Fruit fly (Drosophila melanogaster) whole organism, embryonic: ENCODE data around the gene Drgx.

Source experiments
- Adf1 ChIP-seq: fragments of 200-800 bp; sonication (Bioruptor generic); IDR thresholded peaks from 2 replicates; pipeline ENCODE4 v1.3.6; 2022; ENCODE audit warnings: missing biosample characterization, missing genetic modification characterization
- Bgb ChIP-seq: fragments of 200-800 bp; sonication (Bioruptor generic); IDR thresholded peaks from 2 replicates; pipeline ENCODE4 v1.3.6; 2022; ENCODE audit warnings: missing biosample characterization, missing genetic modification characterization; ENCODE audit not compliant: partially characterized antibody
- CG10321 ChIP-seq: fragments of 200-800 bp; sonication (Bioruptor generic); IDR thresholded peaks from 2 replicates; pipeline ENCODE4 v1.3.6; 2022; ENCODE audit warnings: missing biosample characterization, missing genetic modification characterization
- CG13287 ChIP-seq: fragments of 200-800 bp; sonication (Bioruptor generic); IDR thresholded peaks from 2 replicates; pipeline ENCODE4 v1.3.6; 2022; ENCODE audit warnings: missing biosample characterization, missing genetic modification characterization; ENCODE audit not compliant: partially characterized antibody
- CG13775 ChIP-seq: fragments of 200-800 bp; sonication (Bioruptor generic); optimal IDR thresholded peaks from 3 replicates; lab custom pipeline; 2017; ENCODE audit warnings: missing biosample characterization, mild to moderate bottlenecking, missing genetic modification characterization
- CG15479 ChIP-seq: fragments of 200-800 bp; sonication (Bioruptor generic); optimal IDR thresholded peaks from 3 replicates; lab custom pipeline; 2019; ENCODE audit warnings: missing biosample characterization, mild to moderate bottlenecking, missing genetic modification characterization, moderate library complexity
- CG16813 ChIP-seq: fragments of 200-800 bp; sonication (Bioruptor generic); IDR thresholded peaks from 3 replicates; pipeline ENCODE4 v1.3.6; 2022; ENCODE audit warnings: missing biosample characterization, missing genetic modification characterization; ENCODE audit not compliant: partially characterized antibody
- CG1832 ChIP-seq: fragments of 200-800 bp; sonication (Bioruptor generic); optimal IDR thresholded peaks from 2 replicates; lab custom pipeline; 2017; ENCODE audit warnings: missing biosample characterization, mild to moderate bottlenecking, missing genetic modification characterization, inconsistent platforms
- CG18619 ChIP-seq: fragments of 200-800 bp; sonication (Bioruptor generic); optimal IDR thresholded peaks from 3 replicates; lab custom pipeline; 2017; ENCODE audit warnings: missing biosample characterization, mild to moderate bottlenecking, missing genetic modification characterization
- CG30431 ChIP-seq: fragments of 200-800 bp; sonication (Bioruptor generic); optimal IDR thresholded peaks from 2 replicates; lab custom pipeline; 2017; ENCODE audit warnings: missing biosample characterization, missing genetic modification characterization
- CG32767 ChIP-seq: fragments of 200-800 bp; sonication (Bioruptor generic); IDR thresholded peaks from 2 replicates; pipeline ENCODE4 v1.3.6; 2022; ENCODE audit warnings: missing biosample characterization, missing genetic modification characterization
- CG34224 ChIP-seq: fragments of 200-800 bp; sonication (Bioruptor generic); IDR thresholded peaks from 3 replicates; pipeline ENCODE4 v1.3.6; 2022; ENCODE audit warnings: missing biosample characterization, missing genetic modification characterization; ENCODE audit not compliant: partially characterized antibody
- CG6791 ChIP-seq: fragments of 200-800 bp; sonication (Bioruptor generic); IDR thresholded peaks from 3 replicates; pipeline ENCODE4 v1.3.6; 2022; ENCODE audit warnings: missing biosample characterization, missing genetic modification characterization; ENCODE audit not compliant: partially characterized antibody
- CG6854 ChIP-seq: fragments of 200-800 bp; sonication (Bioruptor generic); optimal IDR thresholded peaks from 3 replicates; lab custom pipeline; 2017; ENCODE audit warnings: missing biosample characterization, mild to moderate bottlenecking, missing genetic modification characterization
- CG8478 ChIP-seq: fragments of >200 bp; optimal IDR thresholded peaks from 2 replicates; lab custom pipeline; 2018
- CTCF ChIP-seq: fragments of 200-800 bp; sonication (Bioruptor generic); optimal IDR thresholded peaks from 2 replicates; lab custom pipeline; 2017; ENCODE audit warnings: missing biosample characterization, mild to moderate bottlenecking, missing genetic modification characterization, moderate library complexity
- CoRest ChIP-seq: fragments of 200-800 bp; sonication (Bioruptor generic); optimal IDR thresholded peaks from 3 replicates; lab custom pipeline; 2018; ENCODE audit warnings: missing biosample characterization, mild to moderate bottlenecking, missing genetic modification characterization, moderate library complexity
- Dll ChIP-seq: fragments of 200-800 bp; sonication (Bioruptor generic); IDR thresholded peaks from 4 replicates; pipeline ENCODE4 v1.3.6; 2022; ENCODE audit warnings: missing biosample characterization, missing genetic modification characterization; ENCODE audit not compliant: partially characterized antibody
- H15 ChIP-seq: fragments of 200-800 bp; sonication (Bioruptor generic); IDR thresholded peaks from 3 replicates; pipeline ENCODE4 v1.3.6; 2022; ENCODE audit warnings: missing biosample characterization, missing genetic modification characterization
- Jarid2 ChIP-seq: fragments of 200-800 bp; sonication (Bioruptor generic); optimal IDR thresholded peaks from 3 replicates; lab custom pipeline; 2017; ENCODE audit warnings: mild to moderate bottlenecking, missing biosample characterization, missing genetic modification reagents, missing genetic modification characterization
- Nf-YA ChIP-seq: fragments of 200-800 bp; sonication (Bioruptor generic); IDR thresholded peaks from 2 replicates; pipeline ENCODE4 v1.3.6; 2022; ENCODE audit warnings: missing biosample characterization, missing genetic modification characterization
- Nf-YB ChIP-seq: fragments of 200-800 bp; sonication (Bioruptor generic); optimal IDR thresholded peaks from 3 replicates; lab custom pipeline; 2019; ENCODE audit warnings: missing biosample characterization, mild to moderate bottlenecking, missing genetic modification characterization, moderate library complexity
- Nf-YC ChIP-seq: fragments of 200-800 bp; optimal IDR thresholded peaks from 3 replicates; lab custom pipeline; 2019; ENCODE audit warnings: missing biosample characterization, mild to moderate bottlenecking, missing genetic modification characterization, moderate library complexity
- Oaz ChIP-seq: fragments of 200-800 bp; sonication (Bioruptor generic); IDR thresholded peaks from 2 replicates; pipeline ENCODE4 v1.3.6; 2022; ENCODE audit warnings: missing biosample characterization, missing genetic modification characterization
- Spps ChIP-seq: fragments of 200-800 bp; sonication (Bioruptor generic); optimal IDR thresholded peaks from 2 replicates; lab custom pipeline; 2018; ENCODE audit warnings: missing biosample characterization, mild to moderate bottlenecking, missing genetic modification characterization
- Sry-β ChIP-seq: fragments of 200-800 bp; sonication (Bioruptor generic); optimal IDR thresholded peaks from 2 replicates; lab custom pipeline; 2018; ENCODE audit warnings: missing biosample characterization, mild to moderate bottlenecking, missing genetic modification characterization, moderate library complexity
- Trl ChIP-seq, 3 experiments: fragments of >200 bp in 2 of 3; fragments of 200-800 bp in 1 of 3; sonication (Bioruptor generic) in 1 of 3; optimal IDR thresholded peaks; 2 replicates in 1 of 3; 3 replicates in 2 of 3; lab custom pipeline; 2016 to 2017; ENCODE audit warnings: missing biosample characterization in 1 of 3, missing genetic modification characterization in 1 of 3
- Xbp1 ChIP-seq: fragments of 200-800 bp; sonication (Bioruptor generic); optimal IDR thresholded peaks from 3 replicates; lab custom pipeline; 2016; ENCODE audit warnings: missing biosample characterization, mild to moderate bottlenecking, missing genetic modification characterization
- ato ChIP-seq: fragments of 200-800 bp; sonication (Bioruptor generic); IDR thresholded peaks from 2 replicates; pipeline ENCODE4 v1.3.6; 2022; ENCODE audit warnings: missing biosample characterization, missing genetic modification characterization; ENCODE audit not compliant: partially characterized antibody
- cg ChIP-seq: fragments of 200-800 bp; sonication (Bioruptor generic); optimal IDR thresholded peaks from 3 replicates; lab custom pipeline; 2019; ENCODE audit warnings: missing biosample characterization, mild to moderate bottlenecking, missing genetic modification characterization, moderate library complexity
- chinmo ChIP-seq: fragments of 200-800 bp; sonication (Bioruptor generic); IDR thresholded peaks from 4 replicates; pipeline ENCODE4 v1.3.6; 2022; ENCODE audit warnings: missing biosample characterization, missing genetic modification characterization; ENCODE audit not compliant: partially characterized antibody
- chm ChIP-seq: fragments of 200-800 bp; sonication (Bioruptor generic); IDR thresholded peaks from 2 replicates; pipeline ENCODE4 v1.3.6; 2022; ENCODE audit warnings: missing biosample characterization, missing genetic modification characterization
- crol ChIP-seq: fragments of 200-800 bp; sonication (Bioruptor generic); IDR thresholded peaks from 2 replicates; pipeline ENCODE4 v1.3.6; 2022; ENCODE audit warnings: missing biosample characterization, missing genetic modification characterization
- ewg ChIP-seq: fragments of 200-800 bp; sonication (Bioruptor generic); optimal IDR thresholded peaks from 3 replicates; lab custom pipeline; 2017; ENCODE audit warnings: mild to moderate bottlenecking, missing biosample characterization, missing genetic modification reagents, missing genetic modification characterization
- insv ChIP-seq, 2 experiments: fragments of 200-800 bp; sonication (Bioruptor generic); optimal IDR thresholded peaks; 3 replicates each; lab custom pipeline; 2016 to 2018; ENCODE audit warnings: missing biosample characterization in 2 of 2, missing genetic modification characterization in 2 of 2
- nerfin-1 ChIP-seq: fragments of 200-800 bp; sonication (Bioruptor generic); optimal IDR thresholded peaks from 3 replicates; lab custom pipeline; 2019; ENCODE audit warnings: missing biosample characterization, mild to moderate bottlenecking, missing genetic modification characterization, moderate library complexity
- nerfin-2 ChIP-seq: fragments of 200-800 bp; sonication (Bioruptor generic); IDR thresholded peaks from 2 replicates; pipeline ENCODE4 v1.3.6; 2022; ENCODE audit warnings: missing biosample characterization, missing genetic modification characterization; ENCODE audit not compliant: partially characterized antibody
- nmo ChIP-seq: fragments of 200-800 bp; sonication (Bioruptor generic); optimal IDR thresholded peaks from 2 replicates; lab custom pipeline; 2018; ENCODE audit warnings: missing biosample characterization, mild to moderate bottlenecking, missing genetic modification characterization, moderate library complexity
- phol ChIP-seq: fragments of 200-800 bp; sonication (Bioruptor generic); optimal IDR thresholded peaks from 3 replicates; lab custom pipeline; 2018; ENCODE audit warnings: missing biosample characterization, mild to moderate bottlenecking, missing genetic modification characterization, moderate library complexity
- pros ChIP-seq: fragments of 200-800 bp; sonication (Bioruptor generic); optimal IDR thresholded peaks from 3 replicates; lab custom pipeline; 2019; ENCODE audit warnings: missing biosample characterization, mild to moderate bottlenecking, missing genetic modification characterization, moderate library complexity
- seq ChIP-seq: fragments of 200-800 bp; sonication (Bioruptor generic); IDR thresholded peaks from 2 replicates; pipeline ENCODE4 v1.3.6; 2022; ENCODE audit warnings: missing biosample characterization, missing genetic modification characterization
- unc-4 ChIP-seq: fragments of 200-800 bp; sonication (Bioruptor generic); IDR thresholded peaks from 2 replicates; pipeline ENCODE4 v1.3.6; 2022; ENCODE audit warnings: missing biosample characterization, missing genetic modification characterization; ENCODE audit not compliant: partially characterized antibody
- wdn ChIP-seq: fragments of 200-800 bp; sonication (Bioruptor generic); IDR thresholded peaks from 2 replicates; pipeline ENCODE4 v1.3.6; 2022; ENCODE audit warnings: missing biosample characterization, missing genetic modification characterization
- zen ChIP-seq: fragments of 200-800 bp; sonication (Bioruptor generic); optimal IDR thresholded peaks from 3 replicates; lab custom pipeline; 2018; ENCODE audit warnings: missing biosample characterization, mild to moderate bottlenecking, missing genetic modification characterization, moderate library complexity
- zfh1 ChIP-seq: fragments of 200-800 bp; sonication (Bioruptor generic); IDR thresholded peaks from 3 replicates; pipeline ENCODE4 v1.3.6; 2022; ENCODE audit warnings: missing biosample characterization, missing genetic modification characterization

The Drgx gene

dm6 chr2L:3662307-3662795 is at the start of gene Drgx:
Gene Drgx (plus strand): TSS chr2L:3662745.
- TF ChIP-seq Nf-YA (GFP tag; lab: Robert Waterston, UW) = peak; percentile 92
- TF ChIP-seq CTCF (GFP tag; lab: Kevin White, UChicago) = peak; percentile 14
- TF ChIP-seq seq (GFP tag; lab: Robert Waterston, UW) = peak; percentile 82
- TF ChIP-seq CG18619 (GFP tag; lab: Kevin White, UChicago) = no peak
- 0 out of 4 replicates have a peak, but pooled peaks have one; percentile 20 for TF ChIP-seq Dll (GFP tag; lab: Robert Waterston, UW)
- peak; percentile 13; the same call in 1 of the 2 replicates for TF ChIP-seq Bgb (GFP tag; lab: Robert Waterston, UW)
- no peak for TF ChIP-seq Sry-β (GFP tag; lab: Kevin White, UChicago)
- TF ChIP-seq H15 (GFP tag; lab: Robert Waterston, UW) = no peak
- TF ChIP-seq CG8478 = peak; percentile 87
- peak; percentile 6 for TF ChIP-seq CoRest
- TF ChIP-seq CG10321 (GFP tag; lab: Robert Waterston, UW) = peak; percentile 93
- peak; percentile 11 for TF ChIP-seq cg (GFP tag; lab: Kevin White, UChicago)
- peak; percentile 96 for TF ChIP-seq Adf1 (GFP tag; lab: Robert Waterston, UW)
- peak; percentile 59 for TF ChIP-seq Jarid2 (GFP tag; lab: Kevin White, UChicago)
- no peak for TF ChIP-seq Spps (tag; lab: Kevin White, UChicago)
- 0 out of 2 replicates have a peak, but pooled peaks have one; percentile 12 for TF ChIP-seq ato (GFP tag; lab: Robert Waterston, UW)
- TF ChIP-seq chm (GFP tag; lab: Robert Waterston, UW) = 0 out of 2 replicates have a peak, but pooled peaks have one; percentile 37
- 0 out of 2 replicates have a peak, but pooled peaks have one; percentile 14 for TF ChIP-seq unc-4 (GFP tag; lab: Robert Waterston, UW)
- no peak for TF ChIP-seq CG13775 (GFP tag; lab: Kevin White, UChicago)
- peak; percentile 94 for TF ChIP-seq crol (GFP tag; lab: Robert Waterston, UW)
- 0 out of 3 replicates have a peak, but pooled peaks have one; percentile 40 for TF ChIP-seq zfh1
- TF ChIP-seq CG16813 (GFP tag; lab: Robert Waterston, UW) = no peak
- peak; percentile 97 for TF ChIP-seq ewg
- TF ChIP-seq zen (tag; lab: Kevin White, UChicago) = no peak
- no peak for TF ChIP-seq Xbp1 (GFP tag; lab: Kevin White, UChicago)
- TF ChIP-seq nmo (GFP tag; lab: Kevin White, UChicago) = peak; percentile 9
- peak; percentile 98 for TF ChIP-seq Nf-YC (tag; lab: Kevin White, UChicago)
- 0 out of 2 replicates have a peak, but pooled peaks have one; percentile 19 for TF ChIP-seq CG32767 (GFP tag; lab: Robert Waterston, UW)
- no peak for TF ChIP-seq Oaz (GFP tag; lab: Robert Waterston, UW)
- TF ChIP-seq CG30431 = no peak
- TF ChIP-seq wdn (GFP tag; lab: Robert Waterston, UW) = no peak
- peak; percentile 35; the same call in 2 of the 3 replicates for TF ChIP-seq CG34224 (GFP tag; lab: Robert Waterston, UW)
- TF ChIP-seq nerfin-2 (GFP tag; lab: Robert Waterston, UW) = peak; percentile 17; the same call in 1 of the 2 replicates
- peak; percentile 31; the same call in 1 of the 2 replicates for TF ChIP-seq CG13287 (GFP tag; lab: Robert Waterston, UW)
- peak; percentile 37 to 58 for TF ChIP-seq Trl (optimal IDR thresholded peaks at IDR 0.05; lab: Kevin White, UChicago)
- TF ChIP-seq Trl (GFP tag; optimal IDR thresholded peaks at IDR 0.05; lab: Kevin White, UChicago) = no peak
- TF ChIP-seq phol (tag; lab: Kevin White, UChicago) = peak; percentile 9
- TF ChIP-seq CG1832 (GFP tag; lab: Kevin White, UChicago) = peak; percentile 93
- TF ChIP-seq pros = peak; percentile 66
- peak; percentile 24 for TF ChIP-seq CG15479 (GFP tag; lab: Kevin White, UChicago)
- TF ChIP-seq CG6854 (GFP tag; lab: Kevin White, UChicago) = no peak
- TF ChIP-seq Nf-YB (GFP tag; lab: Kevin White, UChicago) = peak; percentile 98
- TF ChIP-seq nerfin-1 = peak; percentile 64
- no peak for TF ChIP-seq insv (GFP tag; optimal IDR thresholded peaks at IDR 0.05; lab: Kevin White, UChicago)
- TF ChIP-seq chinmo (GFP tag; lab: Robert Waterston, UW) = peak; percentile 58; the same call in 1 of the 4 replicates
- TF ChIP-seq CG6791 (GFP tag; lab: Robert Waterston, UW) = 0 out of 3 replicates have a peak, but pooled peaks have one; percentile 39
- TF ChIP-seq, all 482 proteins: peak for 32
